Fruit fly (Drosophila melanogaster) whole organism, embryonic: ENCODE data around the gene CG31960.

ENCODE experiments used
- Awh ChIP-seq: fragments of 200-800 bp; sonication (Bioruptor generic); IDR thresholded peaks from 2 replicates; pipeline ENCODE4, ENCODE4 v1.3.6; 2022; ENCODE audit warnings: missing biosample characterization, missing genetic modification characterization
- CG10654 ChIP-seq: fragments of 200-800 bp; sonication (Bioruptor generic); optimal IDR thresholded peaks from 2 replicates; lab custom pipeline; 2016; ENCODE audit warnings: missing biosample characterization, missing genetic modification characterization
- CG11247 ChIP-seq: fragments of 200-800 bp; sonication (Bioruptor generic); IDR thresholded peaks from 2 replicates; pipeline ENCODE4 v1.3.6; 2022; ENCODE audit warnings: missing biosample characterization, missing genetic modification characterization
- CG13894 ChIP-seq: fragments of 200-800 bp; sonication (Bioruptor generic); optimal IDR thresholded peaks from 3 replicates; lab custom pipeline; 2018; ENCODE audit warnings: missing biosample characterization, mild to moderate bottlenecking, missing genetic modification characterization, moderate library complexity
- CG15514 ChIP-seq: fragments of 200-800 bp; sonication (Bioruptor generic); optimal IDR thresholded peaks from 3 replicates; lab custom pipeline; 2017; ENCODE audit warnings: missing biosample characterization, missing genetic modification characterization, mild to moderate bottlenecking, moderate library complexity, missing genetic modification reagents
- CG17186 ChIP-seq: fragments of 200-800 bp; sonication (Bioruptor generic); optimal IDR thresholded peaks from 3 replicates; lab custom pipeline; 2017; ENCODE audit warnings: missing biosample characterization, missing genetic modification reagents, missing genetic modification characterization
- CG17359 ChIP-seq: fragments of 200-800 bp; sonication (Bioruptor generic); optimal IDR thresholded peaks from 3 replicates; lab custom pipeline; 2018; ENCODE audit warnings: missing biosample characterization, mild to moderate bottlenecking, missing genetic modification characterization, moderate library complexity
- CG17912 ChIP-seq: fragments of 200-800 bp; sonication (Bioruptor generic); optimal IDR thresholded peaks from 2 replicates; lab custom pipeline; 2018; ENCODE audit warnings: missing biosample characterization, mild to moderate bottlenecking, missing genetic modification characterization
- CG30020 ChIP-seq: fragments of 200-800 bp; optimal IDR thresholded peaks from 2 replicates; lab custom pipeline; 2019; ENCODE audit warnings: missing biosample characterization, mild to moderate bottlenecking, missing genetic modification characterization, moderate library complexity
- CG4404 ChIP-seq: fragments of 200-800 bp; sonication (Bioruptor generic); IDR thresholded peaks from 2 replicates; pipeline ENCODE4 v1.3.6; 2022; ENCODE audit warnings: missing biosample characterization, missing genetic modification characterization
- CG6175 ChIP-seq: fragments of 200-800 bp; sonication (Bioruptor generic); IDR thresholded peaks from 3 replicates; pipeline ENCODE4 v1.3.6; 2022; ENCODE audit warnings: missing biosample characterization, missing genetic modification characterization
- CG7963 ChIP-seq: fragments of 200-800 bp; sonication (Bioruptor generic); IDR thresholded peaks from 3 replicates; pipeline ENCODE4 v1.3.6; 2022; ENCODE audit warnings: missing biosample characterization, missing genetic modification characterization; ENCODE audit not compliant: partially characterized antibody
- CG8924 ChIP-seq: fragments of 200-800 bp; optimal IDR thresholded peaks from 3 replicates; lab custom pipeline; 2019; ENCODE audit warnings: missing biosample characterization, mild to moderate bottlenecking, missing genetic modification characterization, moderate library complexity
- CTCF ChIP-seq: fragments of 200-800 bp; sonication (Bioruptor generic); optimal IDR thresholded peaks from 2 replicates; lab custom pipeline; 2017; ENCODE audit warnings: missing biosample characterization, mild to moderate bottlenecking, missing genetic modification characterization, moderate library complexity
- ERR ChIP-seq: fragments of 200-800 bp; sonication (Bioruptor generic); optimal IDR thresholded peaks from 2 replicates; lab custom pipeline; 2016; ENCODE audit warnings: missing biosample characterization, missing genetic modification characterization
- Ets65A ChIP-seq: fragments of 200-800 bp; sonication (Bioruptor generic); peaks from one replicate; lab custom pipeline; 2016; ENCODE audit warnings: missing biosample characterization, missing genetic modification characterization
- GATAe ChIP-seq: fragments of 200-800 bp; sonication (Bioruptor generic); conservative IDR thresholded peaks from 2 replicates; pipeline ENCODE4 v1.3.6; 2022; ENCODE audit warnings: missing biosample characterization, missing genetic modification characterization
- HHEX ChIP-seq: fragments of 200-800 bp; sonication (Bioruptor generic); optimal IDR thresholded peaks from 3 replicates; lab custom pipeline; 2017; ENCODE audit warnings: missing biosample characterization, mild to moderate bottlenecking, missing genetic modification characterization, missing genetic modification reagents
- Hey ChIP-seq: fragments of 200-800 bp; sonication (Bioruptor generic); optimal IDR thresholded peaks from 3 replicates; lab custom pipeline; 2018; ENCODE audit warnings: missing biosample characterization, mild to moderate bottlenecking, missing genetic modification characterization
- Lpt ChIP-seq: fragments of >200 bp; optimal IDR thresholded peaks from 2 replicates; lab custom pipeline; 2018; ENCODE audit warnings: missing biosample characterization, missing genetic modification characterization
- Med ChIP-seq: fragments of 200-800 bp; sonication (Bioruptor generic); peaks from one replicate; lab custom pipeline; 2016; ENCODE audit warnings: missing biosample characterization, missing genetic modification characterization, mild to moderate bottlenecking, inconsistent platforms, moderate library complexity
- Oli ChIP-seq: fragments of 200-800 bp; sonication (Bioruptor generic); optimal IDR thresholded peaks from 2 replicates; lab custom pipeline; 2018; ENCODE audit warnings: missing biosample characterization, mild to moderate bottlenecking, missing genetic modification characterization, moderate library complexity
- Rx ChIP-seq: fragments of 200-800 bp; sonication (Bioruptor generic); IDR thresholded peaks from 2 replicates; pipeline ENCODE4 v1.3.6; 2022; ENCODE audit warnings: missing biosample characterization, missing genetic modification characterization
- YL-1 ChIP-seq: fragments of 200-800 bp; sonication (Bioruptor generic); optimal IDR thresholded peaks from 3 replicates; lab custom pipeline; 2017; ENCODE audit warnings: missing biosample characterization, mild to moderate bottlenecking, missing genetic modification characterization
- ab ChIP-seq: fragments of 200-800 bp; sonication (Bioruptor generic); optimal IDR thresholded peaks from 2 replicates; lab custom pipeline; 2016; ENCODE audit warnings: missing biosample characterization, missing genetic modification characterization
- ash1 ChIP-seq: fragments of 200-800 bp; sonication (Bioruptor generic); optimal IDR thresholded peaks from 2 replicates; lab custom pipeline; 2018; ENCODE audit warnings: missing biosample characterization, mild to moderate bottlenecking, missing genetic modification characterization
- chinmo ChIP-seq: fragments of 200-800 bp; sonication (Bioruptor generic); IDR thresholded peaks from 4 replicates; pipeline ENCODE4 v1.3.6; 2022; ENCODE audit warnings: missing biosample characterization, missing genetic modification characterization; ENCODE audit not compliant: partially characterized antibody
- cwo ChIP-seq: fragments of 200-800 bp; sonication (Bioruptor generic); optimal IDR thresholded peaks from 3 replicates; lab custom pipeline; 2017; ENCODE audit warnings: missing biosample characterization, missing genetic modification characterization, mild to moderate bottlenecking, moderate library complexity, missing genetic modification reagents
- danr ChIP-seq: fragments of 200-800 bp; sonication (Bioruptor generic); IDR thresholded peaks from 2 replicates; pipeline ENCODE4 v1.3.6; 2022; ENCODE audit warnings: missing biosample characterization, missing genetic modification characterization
- dati ChIP-seq: fragments of 200-800 bp; sonication (Bioruptor generic); IDR thresholded peaks from 2 replicates; pipeline ENCODE4 v1.3.6; 2022; ENCODE audit warnings: missing biosample characterization, missing genetic modification characterization
- gce ChIP-seq: fragments of 200-800 bp; sonication (Bioruptor generic); IDR thresholded peaks from 3 replicates; pipeline ENCODE4 v1.3.6; 2022; ENCODE audit warnings: missing biosample characterization, missing genetic modification characterization
- gro ChIP-seq: fragments of 200-800 bp; sonication (Bioruptor generic); optimal IDR thresholded peaks from 2 replicates; lab custom pipeline; 2016; ENCODE audit warnings: missing biosample characterization, missing genetic modification characterization
- hkb ChIP-seq, 2 experiments: fragments of 200-800 bp in 1 of 2; fragments of >200 bp in 1 of 2; sonication (Bioruptor generic) in 1 of 2; IDR thresholded peaks in 1 of 2; optimal IDR thresholded peaks in 1 of 2; 2 replicates each; pipeline versions ENCODE4 v1.3.6 to Lab custom; 2017 to 2022; ENCODE audit warnings: missing biosample characterization in 1 of 2, missing genetic modification characterization in 1 of 2
- hth ChIP-seq: fragments of >200 bp; optimal IDR thresholded peaks from 2 replicates; lab custom pipeline; 2017; ENCODE audit warnings: inconsistent platforms
- insv ChIP-seq, 2 experiments: fragments of 200-800 bp; sonication (Bioruptor generic); optimal IDR thresholded peaks; 3 replicates each; lab custom pipeline; 2016 to 2018; ENCODE audit warnings: missing biosample characterization in 2 of 2, missing genetic modification characterization in 2 of 2
- lab ChIP-seq: fragments of 200-800 bp; sonication (Bioruptor generic); optimal IDR thresholded peaks from 3 replicates; lab custom pipeline; 2017; ENCODE audit warnings: missing biosample characterization, missing genetic modification characterization, mild to moderate bottlenecking, moderate library complexity, missing genetic modification reagents
- lov ChIP-seq, 2 experiments: fragments of 200-800 bp in 1 of 2; fragments of >200 bp in 1 of 2; sonication (Bioruptor generic) in 1 of 2; IDR thresholded peaks in 1 of 2; optimal IDR thresholded peaks in 1 of 2; 2 replicates in 1 of 2; 3 replicates in 1 of 2; pipeline versions ENCODE4 v1.3.6 to Lab custom; 2017 to 2022; ENCODE audit warnings: missing biosample characterization in 1 of 2, missing genetic modification characterization in 1 of 2
- mirr ChIP-seq: fragments of 200-800 bp; sonication (Bioruptor generic); optimal IDR thresholded peaks from 3 replicates; lab custom pipeline; 2018; ENCODE audit warnings: missing biosample characterization, mild to moderate bottlenecking, missing genetic modification characterization
- phol ChIP-seq: fragments of 200-800 bp; sonication (Bioruptor generic); optimal IDR thresholded peaks from 3 replicates; lab custom pipeline; 2018; ENCODE audit warnings: missing biosample characterization, mild to moderate bottlenecking, missing genetic modification characterization, moderate library complexity
- rib ChIP-seq: fragments of 200-800 bp; sonication (Bioruptor generic); IDR thresholded peaks from 2 replicates; pipeline ENCODE4 v1.3.6; 2022; ENCODE audit warnings: missing biosample characterization, missing genetic modification characterization
- stc ChIP-seq: fragments of 200-800 bp; sonication (Bioruptor generic); IDR thresholded peaks from 2 replicates; pipeline ENCODE4 v1.3.6; 2022; ENCODE audit warnings: missing biosample characterization, missing genetic modification characterization
- stwl ChIP-seq: fragments of 200-800 bp; sonication (Bioruptor generic); optimal IDR thresholded peaks from 3 replicates; lab custom pipeline; 2018; ENCODE audit warnings: missing biosample characterization, mild to moderate bottlenecking, missing genetic modification characterization, moderate library complexity
- tx ChIP-seq: fragments of 200-800 bp; sonication (Bioruptor generic); optimal IDR thresholded peaks from 2 replicates; lab custom pipeline; 2016; ENCODE audit warnings: missing biosample characterization, missing genetic modification characterization

Gene CG31960

DNA sequence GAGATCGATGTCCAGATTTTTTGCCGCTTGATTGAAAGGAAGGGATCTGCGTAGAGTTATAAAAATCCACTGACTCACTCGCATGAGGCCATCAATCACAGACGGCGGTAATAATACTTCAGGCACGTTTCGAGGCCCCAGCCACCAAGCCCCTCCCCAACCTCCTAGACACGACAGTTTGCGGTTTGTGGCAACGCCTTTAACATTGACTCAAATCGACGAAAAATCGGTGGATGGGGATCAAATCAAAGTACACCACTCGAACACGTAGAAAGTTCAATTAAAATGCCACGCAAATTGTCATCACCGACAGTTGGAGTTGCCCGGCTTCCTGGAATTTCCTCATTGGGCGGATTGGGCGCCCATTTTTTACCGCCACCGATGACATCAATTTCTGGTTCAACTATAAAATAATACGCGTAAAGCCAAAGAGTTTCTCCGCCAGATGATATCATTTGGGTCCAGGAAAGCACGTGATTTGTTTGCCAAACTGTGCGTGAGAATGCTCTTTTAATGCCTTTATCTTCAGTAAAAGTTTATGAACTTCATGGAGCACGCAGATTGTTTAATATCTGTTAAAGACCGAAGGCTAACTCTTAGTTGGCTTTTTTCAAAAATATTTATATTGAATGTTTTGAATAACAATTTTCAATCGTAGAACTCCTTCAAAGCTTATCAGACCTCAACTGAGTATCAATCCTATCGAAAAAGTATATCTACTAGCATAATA lies at the start of gene CG31960:
TSS of gene CG31960 (plus strand) at position 680 of the 730 bp plus-strand sequence.
- TF ChIP-seq phol (tag; lab: Kevin White, UChicago): no peak
- TF ChIP-seq ERR (GFP tag; lab: Kevin White, UChicago): no peak
- no peak for TF ChIP-seq Lpt (GFP tag; lab: Kevin White, UChicago)
- TF ChIP-seq CG7963 (GFP tag; lab: Robert Waterston, UW): no peak
- TF ChIP-seq Med (GFP tag; lab: Kevin White, UChicago): peak; percentile 62
- no peak for TF ChIP-seq GATAe
- TF ChIP-seq CG4404: no peak
- TF ChIP-seq Oli (tag; lab: Kevin White, UChicago): no peak
- no peak for TF ChIP-seq CG11247 (GFP tag; lab: Robert Waterston, UW)
- TF ChIP-seq YL-1 (GFP tag; lab: Kevin White, UChicago): no peak
- peak; percentile 84 for TF ChIP-seq CTCF (GFP tag; lab: Kevin White, UChicago)
- no peak for TF ChIP-seq rib (GFP tag; lab: Robert Waterston, UW)
- TF ChIP-seq hth: no peak
- TF ChIP-seq cwo (GFP tag; lab: Kevin White, UChicago): peak; percentile 36
- no peak for TF ChIP-seq mirr (GFP tag; lab: Kevin White, UChicago)
- TF ChIP-seq Hey: no peak
- no peak for TF ChIP-seq CG17912 (GFP tag; lab: Kevin White, UChicago)
- TF ChIP-seq dati (GFP tag; lab: Robert Waterston, UW): 0 out of 2 replicates have a peak, but pooled peaks have one; percentile 4
- TF ChIP-seq CG8924 (tag; lab: Kevin White, UChicago): no peak
- no peak for TF ChIP-seq HHEX (GFP tag; lab: Kevin White, UChicago)
- peak; percentile 46 for TF ChIP-seq Ets65A (GFP tag; lab: Kevin White, UChicago)
- 0 out of 2 replicates have a peak, but pooled peaks have one; percentile 13 for TF ChIP-seq Awh (GFP tag; lab: Robert Waterston, UW)
- 0 out of 4 replicates have a peak, but pooled peaks have one; percentile 41 for TF ChIP-seq chinmo (GFP tag; lab: Robert Waterston, UW)
- TF ChIP-seq danr (GFP tag; lab: Robert Waterston, UW): no peak
- TF ChIP-seq gce (GFP tag; lab: Robert Waterston, UW): 0 out of 3 replicates have a peak, but pooled peaks have one; percentile 15
- no peak for TF ChIP-seq CG10654 (GFP tag; lab: Kevin White, UChicago)
- TF ChIP-seq lov (optimal IDR thresholded peaks at IDR 0.05; lab: Kevin White, UChicago): no peak
- peak; percentile 16; the same call in 1 of the 3 replicates for TF ChIP-seq lov (GFP tag; IDR thresholded peaks at IDR 0.05; lab: Robert Waterston, UW)
- no peak for TF ChIP-seq CG17359 (tag; lab: Kevin White, UChicago)
- no peak for TF ChIP-seq stwl
- no peak for TF ChIP-seq tx (GFP tag; lab: Kevin White, UChicago)
- TF ChIP-seq gro: no peak
- no peak for TF ChIP-seq Rx (GFP tag; lab: Robert Waterston, UW)
- 0 out of 3 replicates have a peak, but pooled peaks have one; percentile 38 for TF ChIP-seq CG6175
- TF ChIP-seq hkb (optimal IDR thresholded peaks at IDR 0.05; lab: Kevin White, UChicago): no peak
- no peak for TF ChIP-seq hkb (GFP tag; IDR thresholded peaks at IDR 0.05; lab: Robert Waterston, UW)
- peak; percentile 72 for TF ChIP-seq CG13894 (tag; lab: Kevin White, UChicago)
- TF ChIP-seq ab: no peak
- TF ChIP-seq insv (GFP tag; optimal IDR thresholded peaks at IDR 0.05; lab: Kevin White, UChicago): no peak
- no peak for TF ChIP-seq CG30020 (tag; lab: Kevin White, UChicago)
- peak; percentile 19 for TF ChIP-seq lab (GFP tag; lab: Kevin White, UChicago)
- TF ChIP-seq CG15514 (GFP tag; lab: Kevin White, UChicago): no peak
- no peak for TF ChIP-seq stc (GFP tag; lab: Robert Waterston, UW)
- TF ChIP-seq CG17186 (GFP tag; lab: Kevin White, UChicago): no peak
- TF ChIP-seq ash1: no peak
